Fruit fly (Drosophila melanogaster): ENCODE results near the gene CG4440.

CG4440 gene

DNA sequence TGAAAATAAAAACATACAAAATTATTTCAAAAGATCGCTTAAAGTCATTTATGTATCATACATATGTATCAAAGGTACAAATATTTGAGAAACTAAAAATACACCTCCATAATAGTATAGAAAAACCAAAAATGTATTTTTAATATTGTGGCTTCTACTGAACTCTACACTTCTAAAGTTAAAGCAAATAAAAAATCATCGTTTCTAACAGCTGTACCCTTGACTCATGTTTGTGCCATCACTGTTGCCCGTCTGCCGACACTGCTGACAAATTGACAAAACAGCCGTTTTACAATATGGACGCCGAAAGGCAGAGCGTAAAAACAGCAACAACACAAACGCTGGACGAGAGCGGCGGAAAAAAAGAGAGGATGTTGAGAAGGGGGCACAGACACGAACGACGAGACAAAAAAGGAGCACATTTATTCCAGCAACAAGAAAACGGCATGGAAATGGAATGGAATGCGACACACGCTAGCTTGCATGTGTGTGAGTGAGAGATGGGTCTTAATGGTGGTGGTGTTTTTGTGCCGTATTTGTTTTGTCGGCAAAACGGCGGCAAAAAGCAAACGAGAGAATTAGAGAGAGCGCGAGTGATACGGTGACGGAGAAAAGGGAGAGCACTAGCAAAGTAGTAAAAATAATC lies 43.2 kb upstream of the CG4440 start (continued):
- TF ChIP-seq CG7556 (GFP tag; optimal IDR thresholded peaks at IDR 0.05) (peak; percentile 81), odd (GFP tag; optimal IDR thresholded peaks at IDR 0.05) (peak; percentile 74), CG6791 (GFP tag; IDR thresholded peaks at IDR 0.05; ENCODE audit: partially characterized antibody) (no peak), Optix (GFP tag; IDR thresholded peaks at IDR 0.05) (no peak), ftz-f1 (GFP tag; optimal IDR thresholded peaks at IDR 0.05) (no peak), D19B (GFP tag; optimal IDR thresholded peaks at IDR 0.05) (peak; percentile 82), CG12659 (GFP tag; optimal IDR thresholded peaks at IDR 0.05) (peak; percentile 88), CG34376 (GFP tag; optimal IDR thresholded peaks at IDR 0.05) (no peak), CG17361 (GFP tag; IDR thresholded peaks at IDR 0.05) (no peak), Usf (GFP tag; optimal IDR thresholded peaks at IDR 0.05) (peak; percentile 35), cwo (GFP tag; optimal IDR thresholded peaks at IDR 0.05) (peak; percentile 86), btn (GFP tag; optimal IDR thresholded peaks at IDR 0.05) (no peak), CG2202 (tag; optimal IDR thresholded peaks at IDR 0.05) (peak; percentile 50), Ravus (GFP tag; IDR thresholded peaks at IDR 0.05) (no peak), CG4328 (GFP tag; optimal IDR thresholded peaks at IDR 0.05) (peak; percentile 71), CG6765 (GFP tag; optimal IDR thresholded peaks at IDR 0.05) (peak; percentile 81), CG30431 (GFP tag; optimal IDR thresholded peaks at IDR 0.05) (peak; percentile 55), knrl (GFP tag; IDR thresholded peaks at IDR 0.05; ENCODE audit: partially characterized antibody) (no peak), CG3847 (GFP tag; IDR thresholded peaks at IDR 0.05) (no peak), CG4282 (GFP tag; optimal IDR thresholded peaks at IDR 0.05) (peak; percentile 58), Fer2 (tag; optimal IDR thresholded peaks at IDR 0.05) (peak; percentile 64), CG12219 (GFP tag; optimal IDR thresholded peaks at IDR 0.05) (peak; percentile 57), ci (GFP tag; IDR thresholded peaks at IDR 0.05) (no peak), CG1603 (tag; optimal IDR thresholded peaks at IDR 0.05) (peak; percentile 61), pros (GFP tag; optimal IDR thresholded peaks at IDR 0.05) (peak; percentile 79), CG15269 (tag; optimal IDR thresholded peaks at IDR 0.05) (peak; percentile 83), CG16863 (GFP tag; optimal IDR thresholded peaks at IDR 0.05) (peak; percentile 73), nerfin-1 (tag; optimal IDR thresholded peaks at IDR 0.05) (peak; percentile 52), CG2678 (tag; optimal IDR thresholded peaks at IDR 0.05) (peak; percentile 91), D (optimal IDR thresholded peaks at IDR 0.05) (no peak), D (GFP tag; optimal IDR thresholded peaks at IDR 0.05) (peak; percentile 72), sima (GFP tag; optimal IDR thresholded peaks at IDR 0.05) (peak; percentile 68), Sox100B (GFP tag; optimal IDR thresholded peaks at IDR 0.05) (peak; percentile 86), CG17359 (tag; optimal IDR thresholded peaks at IDR 0.05) (peak; percentile 91), pzg (GFP tag; optimal IDR thresholded peaks at IDR 0.05) (peak; percentile 1), CG12391 (tag; optimal IDR thresholded peaks at IDR 0.05) (peak; percentile 90), CG30020 (tag; optimal IDR thresholded peaks at IDR 0.05) (peak; percentile 32), Antp (GFP tag; optimal IDR thresholded peaks at IDR 0.05) (peak; percentile 67), Dip3 (GFP tag; optimal IDR thresholded peaks at IDR 0.05) (peak; percentile 83), mld (GFP tag; IDR thresholded peaks at IDR 0.05; ENCODE audit: partially characterized antibody) (no peak), CG6689 (GFP tag; IDR thresholded peaks at IDR 0.05) (no peak), zfh2 (GFP tag; optimal IDR thresholded peaks at IDR 0.05) (peak; percentile 87), CG18619 (GFP tag; optimal IDR thresholded peaks at IDR 0.05) (peak; percentile 86), Gsc (GFP tag; IDR thresholded peaks at IDR 0.05) (no peak), Hr39 (optimal IDR thresholded peaks at IDR 0.05) (no peak), Abd-B (GFP tag; optimal IDR thresholded peaks at IDR 0.05) (peak; percentile 54), dmrt99B (tag; optimal IDR thresholded peaks at IDR 0.05) (peak; percentile 85), Spps (tag; optimal IDR thresholded peaks at IDR 0.05) (peak; percentile 77), crol (GFP tag; IDR thresholded peaks at IDR 0.05) (no peak), CG9437 (GFP tag; optimal IDR thresholded peaks at IDR 0.05) (peak; percentile 56)
